Worm (Caenorhabditis elegans): ENCODE data around the gene B0228.6.

ce11 chrII:7769254-7769653 lies 14.3 kb upstream of the B0228.6 start:
- TF ChIP-seq ztf-23 (GFP tag; IDR thresholded peaks at IDR 0.05) (no peak), klf-2 (GFP tag; conservative IDR thresholded peaks at IDR 0.05) (no peak), cog-1 (tag; optimal IDR thresholded peaks at IDR 0.05) (no peak), med-1 (GFP tag; optimal IDR thresholded peaks at IDR 0.05; ENCODE audit: insufficient read depth) (no peak)
